Worm (Caenorhabditis elegans) whole organism, early embryonic: ENCODE data around the gene tpra-1.

Source experiments
- F13C5.2 ChIP-seq: sonication (generic microtip); optimal IDR thresholded peaks from 2 replicates; lab custom pipeline; 2017; ENCODE audit warnings: mild to moderate bottlenecking, missing genetic modification characterization, inconsistent platforms, missing compliant biosample characterization
- ceh-13 ChIP-seq: fragments of 200-800 bp; sonication (Bioruptor generic); optimal IDR thresholded peaks from 2 replicates; lab custom pipeline; 2018; ENCODE audit warnings: mild to moderate bottlenecking, missing genetic modification characterization, missing compliant biosample characterization
- ceh-36 ChIP-seq: sonication (generic microtip); optimal IDR thresholded peaks from 2 replicates; lab custom pipeline; 2016; ENCODE audit warnings: missing genetic modification characterization, inconsistent platforms, missing compliant biosample characterization
- tbx-37 ChIP-seq: fragments of 200-800 bp; sonication (Bioruptor generic); conservative IDR thresholded peaks from 2 replicates; pipeline ENCODE4 v1.3.6; 2022; ENCODE audit warnings: missing genetic modification reagents, missing genetic modification characterization, missing compliant biosample characterization

ce11 chrIV:8947146-8947545, 9.1 kb upstream of the tpra-1 start:
- TF ChIP-seq ceh-36 (tag; lab: Kevin White, UChicago): no peak
- TF ChIP-seq F13C5.2 (tag; lab: Kevin White, UChicago): no peak
- TF ChIP-seq ceh-13 (GFP tag; lab: Kevin White, UChicago): no peak
- TF ChIP-seq tbx-37: no peak
